Worm (Caenorhabditis elegans) whole organism, L1 larva: Measurements from ENCODE around the gene F46C5.9.

Experiments used
- Y116A8C.19 ChIP-seq: sonication (generic microtip); optimal IDR thresholded peaks from 2 replicates; lab custom pipeline; 2016; ENCODE audit warnings: missing compliant biosample characterization, missing genetic modification characterization, borderline replicate concordance
- aha-1 ChIP-seq: fragments of 150-350 bp; optimal IDR thresholded peaks from 2 replicates; lab custom pipeline; 2014; ENCODE audit warnings: missing biosample characterization, missing genetic modification characterization
- alr-1 ChIP-seq: fragments of 200-800 bp; sonication (Bioruptor generic); optimal IDR thresholded peaks from 2 replicates; lab custom pipeline; 2018; ENCODE audit warnings: borderline replicate concordance, mild to moderate bottlenecking, missing genetic modification characterization, missing compliant biosample characterization
- ceh-63 ChIP-seq: fragments of 200-800 bp; sonication (Bioruptor generic); optimal IDR thresholded peaks from 2 replicates; lab custom pipeline; 2018; ENCODE audit warnings: mild to moderate bottlenecking, missing genetic modification characterization, missing compliant biosample characterization
- ceh-8 ChIP-seq: fragments of 200-800 bp; sonication (Bioruptor generic); optimal IDR thresholded peaks from 2 replicates; lab custom pipeline; 2018; ENCODE audit warnings: mild to moderate bottlenecking, missing genetic modification characterization, moderate library complexity, missing compliant biosample characterization
- ceh-82 ChIP-seq, 3 experiments: fragments of 150-350 bp in 1 of 3; sonication (generic microtip) in 2 of 3; optimal IDR thresholded peaks; 2 replicates each; lab custom pipeline; 2014 to 2017; ENCODE audit warnings: missing biosample characterization in 3 of 3, missing genetic modification characterization in 3 of 3
- ceh-90 ChIP-seq: sonication (generic microtip); optimal IDR thresholded peaks from 2 replicates; lab custom pipeline; 2016; ENCODE audit warnings: missing genetic modification characterization, missing compliant biosample characterization
- dsc-1 ChIP-seq: sonication (generic microtip); optimal IDR thresholded peaks from 2 replicates; lab custom pipeline; 2016; ENCODE audit warnings: mild to moderate bottlenecking, missing genetic modification characterization, missing compliant biosample characterization
- egl-27 ChIP-seq, 2 experiments: fragments of 150-350 bp in 1 of 2; sonication (generic microtip); optimal IDR thresholded peaks; 3 replicates each; lab custom pipeline; 2017 to 2018; ENCODE audit warnings: missing biosample characterization in 2 of 2, missing genetic modification characterization in 2 of 2, missing genetic modification reagents in 2 of 2
- elt-2 ChIP-seq: sonication (generic microtip); optimal IDR thresholded peaks from 2 replicates; lab custom pipeline; 2016; ENCODE audit warnings: missing genetic modification characterization, mild to moderate bottlenecking, inconsistent platforms, missing compliant biosample characterization, missing genetic modification reagents
- fkh-10 ChIP-seq: sonication (generic microtip); optimal IDR thresholded peaks from 2 replicates; lab custom pipeline; 2017; ENCODE audit warnings: missing biosample characterization, missing genetic modification reagents, missing genetic modification characterization
- fkh-4 ChIP-seq: sonication (generic microtip); optimal IDR thresholded peaks from 2 replicates; lab custom pipeline; 2016; ENCODE audit warnings: missing compliant biosample characterization, missing genetic modification characterization, borderline replicate concordance
- fkh-8 ChIP-seq: sonication (generic microtip); optimal IDR thresholded peaks from 2 replicates; lab custom pipeline; 2016; ENCODE audit warnings: mild to moderate bottlenecking, missing genetic modification characterization, missing compliant biosample characterization
- hlh-17 ChIP-seq: fragments of 200-800 bp; sonication (Bioruptor generic); optimal IDR thresholded peaks from 2 replicates; lab custom pipeline; 2018; ENCODE audit warnings: missing genetic modification characterization, mild to moderate bottlenecking, missing compliant biosample characterization, moderate library complexity, borderline replicate concordance
- hlh-4 ChIP-seq: sonication (generic microtip); optimal IDR thresholded peaks from 2 replicates; lab custom pipeline; 2016; ENCODE audit warnings: mild to moderate bottlenecking, missing genetic modification characterization, missing compliant biosample characterization
- isw-1 ChIP-seq: fragments of 200-800 bp; sonication (Bioruptor generic); IDR thresholded peaks from 2 replicates; pipeline ENCODE4 v1.3.6; 2022; ENCODE audit warnings: missing genetic modification characterization, missing compliant biosample characterization
- lin-13 ChIP-seq: fragments of 150-350 bp; optimal IDR thresholded peaks from 2 replicates; lab custom pipeline; 2014; ENCODE audit warnings: missing biosample characterization, missing genetic modification reagents, missing genetic modification characterization
- lin-14 ChIP-seq: fragments of 200-800 bp; sonication (Bioruptor generic); optimal IDR thresholded peaks from 2 replicates; lab custom pipeline; 2018; ENCODE audit warnings: mild to moderate bottlenecking, missing genetic modification characterization, moderate library complexity, missing compliant biosample characterization
- lin-39 ChIP-seq: fragments of 150-350 bp; optimal IDR thresholded peaks from 2 replicates; lab custom pipeline; 2014; ENCODE audit warnings: missing biosample characterization, missing genetic modification reagents, missing genetic modification characterization
- lir-3 ChIP-seq: sonication (generic microtip); optimal IDR thresholded peaks from 2 replicates; lab custom pipeline; 2016; ENCODE audit warnings: mild to moderate bottlenecking, missing genetic modification characterization, moderate library complexity, missing compliant biosample characterization; ENCODE audit not compliant: poor library complexity
- lsy-2 ChIP-seq, 2 experiments: fragments of 150-350 bp; optimal IDR thresholded peaks; 2 replicates each; lab custom pipeline; 2014; ENCODE audit warnings: missing biosample characterization in 2 of 2, missing genetic modification characterization in 2 of 2
- mef-2 ChIP-seq: fragments of 150-350 bp; optimal IDR thresholded peaks from 2 replicates; lab custom pipeline; 2014; ENCODE audit warnings: missing biosample characterization, missing genetic modification characterization
- mep-1 ChIP-seq: fragments of 150-350 bp; optimal IDR thresholded peaks from 2 replicates; lab custom pipeline; 2014; ENCODE audit warnings: missing biosample characterization, missing genetic modification characterization
- nhr-12 ChIP-seq: sonication (generic microtip); optimal IDR thresholded peaks from 2 replicates; lab custom pipeline; 2017; ENCODE audit warnings: missing biosample characterization, missing genetic modification characterization
- nhr-19 ChIP-seq: fragments of 200-800 bp; sonication (Bioruptor generic); conservative IDR thresholded peaks from 2 replicates; pipeline ENCODE4 v1.3.6; 2022; ENCODE audit warnings: missing genetic modification characterization, missing compliant biosample characterization
- nhr-237 ChIP-seq: fragments of 150-350 bp; optimal IDR thresholded peaks from 2 replicates; lab custom pipeline; 2014; ENCODE audit warnings: missing biosample characterization, missing genetic modification characterization
- nhr-47 ChIP-seq: sonication (generic microtip); optimal IDR thresholded peaks from 2 replicates; lab custom pipeline; 2016; ENCODE audit warnings: mild to moderate bottlenecking, missing genetic modification characterization, moderate library complexity, missing compliant biosample characterization
- nhr-71 ChIP-seq: sonication (generic microtip); optimal IDR thresholded peaks from 2 replicates; lab custom pipeline; 2016; ENCODE audit warnings: mild to moderate bottlenecking, missing genetic modification characterization, moderate library complexity, missing compliant biosample characterization
- nhr-84 ChIP-seq: sonication (generic microtip); optimal IDR thresholded peaks from 2 replicates; lab custom pipeline; 2017; ENCODE audit warnings: missing biosample characterization, missing genetic modification characterization
- nhr-85 ChIP-seq: sonication (generic microtip); peaks from one replicate; lab custom pipeline; 2016; ENCODE audit warnings: missing genetic modification characterization, inconsistent platforms, missing compliant biosample characterization
- nhr-90 ChIP-seq: sonication (generic microtip); optimal IDR thresholded peaks from 2 replicates; lab custom pipeline; 2016; ENCODE audit warnings: mild to moderate bottlenecking, missing genetic modification characterization, missing compliant biosample characterization; ENCODE audit not compliant: poor library complexity
- pag-3 ChIP-seq: sonication (generic microtip); optimal IDR thresholded peaks from 2 replicates; lab custom pipeline; 2017; ENCODE audit warnings: missing genetic modification characterization, mild to moderate bottlenecking, missing compliant biosample characterization, antibody characterized with exemption, borderline replicate concordance; ENCODE audit not compliant: insufficient read depth
- pax-3 ChIP-seq: fragments of 200-800 bp; sonication (Bioruptor generic); optimal IDR thresholded peaks from 2 replicates; lab custom pipeline; 2018; ENCODE audit warnings: mild to moderate bottlenecking, missing genetic modification characterization, moderate library complexity, missing compliant biosample characterization
- pqm-1 ChIP-seq: sonication (generic microtip); optimal IDR thresholded peaks from 3 replicates; lab custom pipeline; 2017; ENCODE audit warnings: missing biosample characterization, missing genetic modification characterization
- skn-1 ChIP-seq: fragments of 150-350 bp; optimal IDR thresholded peaks from 2 replicates; lab custom pipeline; 2014; ENCODE audit warnings: missing biosample characterization, missing genetic modification characterization
- snu-23 ChIP-seq: sonication (generic microtip); optimal IDR thresholded peaks from 2 replicates; lab custom pipeline; 2016; ENCODE audit warnings: missing genetic modification characterization, missing compliant biosample characterization
- swsn-7 ChIP-seq: sonication (generic microtip); optimal IDR thresholded peaks from 2 replicates; lab custom pipeline; 2016; ENCODE audit warnings: missing genetic modification characterization, missing compliant biosample characterization
- unc-130 ChIP-seq: fragments of 150-350 bp; optimal IDR thresholded peaks from 2 replicates; lab custom pipeline; 2017; ENCODE audit warnings: missing biosample characterization, missing genetic modification characterization, inconsistent platforms
- unc-30 ChIP-seq: sonication (generic microtip); optimal IDR thresholded peaks from 2 replicates; lab custom pipeline; 2017; ENCODE audit warnings: missing biosample characterization, missing genetic modification characterization
- vab-15 ChIP-seq: sonication (generic microtip); optimal IDR thresholded peaks from 2 replicates; lab custom pipeline; 2017; ENCODE audit warnings: missing genotype, mild to moderate bottlenecking, missing genetic modification characterization, missing compliant biosample characterization
- xbp-1 ChIP-seq: sonication (generic microtip); optimal IDR thresholded peaks from 2 replicates; lab custom pipeline; 2016; ENCODE audit warnings: missing genetic modification characterization, missing compliant biosample characterization

F46C5.9 gene

ce11 chrII:8787376-8787775 lies 23.2 kb downstream of the F46C5.9 start (continued):
- TF ChIP-seq ceh-90 (tag; lab: Kevin White, UChicago) (no peak), hlh-17 (GFP tag; lab: Kevin White, UChicago) (no peak), nhr-12 (tag; lab: Kevin White, UChicago) (no peak), nhr-19 (GFP tag; lab: Robert Waterston, UW) (peak; percentile 96), vab-15 (tag; lab: Kevin White, UChicago) (peak; percentile 87), swsn-7 (tag; lab: Kevin White, UChicago) (peak; percentile 98), isw-1 (GFP tag; lab: Robert Waterston, UW) (peak; percentile 92), fkh-10 (GFP tag; lab: Kevin White, UChicago) (peak; percentile 75), unc-130 (peak; percentile 98), elt-2 (tag; lab: Kevin White, UChicago) (peak; percentile 82), lin-13 (GFP tag; lab: Kevin White, UChicago) (peak; percentile 94), pag-3 (no peak), ceh-8 (GFP tag; lab: Kevin White, UChicago) (peak; percentile 94), nhr-47 (tag; lab: Kevin White, UChicago) (peak; percentile 97), unc-30 (tag; lab: Kevin White, UChicago) (no peak), hlh-4 (tag; lab: Kevin White, UChicago) (no peak), skn-1 (tag; lab: Kevin White, UChicago) (peak; percentile 96), ceh-63 (GFP tag; lab: Kevin White, UChicago) (peak; percentile 18), nhr-90 (tag; lab: Kevin White, UChicago) (peak; percentile 97), nhr-84 (tag; lab: Kevin White, UChicago) (no peak), pqm-1 (tag; lab: Kevin White, UChicago) (no peak), Y116A8C.19 (peak; percentile 33), egl-27 (tag; optimal IDR thresholded peaks at IDR 0.05; lab: Kevin White, UChicago) (no peak), lin-39 (tag; lab: Kevin White, UChicago) (peak; percentile 87), xbp-1 (tag; lab: Kevin White, UChicago) (peak; percentile 96), fkh-4 (tag; lab: Kevin White, UChicago) (peak; percentile 82), alr-1 (tag; lab: Kevin White, UChicago) (no peak), mep-1 (peak; percentile 98), nhr-237 (tag; lab: Kevin White, UChicago) (peak; percentile 89), aha-1 (peak; percentile 7), mef-2 (tag; lab: Kevin White, UChicago) (peak; percentile 66)

ce11 chrII:8785875-8786274 lies 24.7 kb downstream of the F46C5.9 start:
- peak; percentile 15 for TF ChIP-seq fkh-8 (tag; lab: Kevin White, UChicago)
- TF ChIP-seq lir-3 (tag; lab: Kevin White, UChicago) = no peak
- no peak for TF ChIP-seq nhr-90 (tag; lab: Kevin White, UChicago)
- peak; percentile 65 for TF ChIP-seq lin-14
- peak; percentile 3 for TF ChIP-seq snu-23 (GFP tag; lab: Kevin White, UChicago)
- no peak for TF ChIP-seq fkh-10 (GFP tag; lab: Kevin White, UChicago)
- peak; percentile 10 for TF ChIP-seq nhr-71 (tag; lab: Kevin White, UChicago)
- no peak for TF ChIP-seq pqm-1 (tag; lab: Kevin White, UChicago)
- peak; percentile 19 for TF ChIP-seq swsn-7 (tag; lab: Kevin White, UChicago)
- TF ChIP-seq nhr-85 = no peak
- no peak for TF ChIP-seq unc-30 (tag; lab: Kevin White, UChicago)
- no peak for TF ChIP-seq pax-3
- peak; percentile 17 for TF ChIP-seq dsc-1
- peak in 1 of 2 experiments; percentile 13 for TF ChIP-seq lsy-2 (tag; optimal IDR thresholded peaks at IDR 0.05; lab: Kevin White, UChicago)
- TF ChIP-seq ceh-82 (tag; optimal IDR thresholded peaks at IDR 0.05; lab: Kevin White, UChicago) = peak in 2 of 3 experiments; percentile 4 to 54
- no peak for TF ChIP-seq nhr-47 (tag; lab: Kevin White, UChicago)
